Fruit fly (Drosophila melanogaster): ENCODE measurements around the gene Cftr.
A peak's percentile ranks its signal among the peaks of the same experiment; 100 is the strongest.

Cftr gene

DNA sequence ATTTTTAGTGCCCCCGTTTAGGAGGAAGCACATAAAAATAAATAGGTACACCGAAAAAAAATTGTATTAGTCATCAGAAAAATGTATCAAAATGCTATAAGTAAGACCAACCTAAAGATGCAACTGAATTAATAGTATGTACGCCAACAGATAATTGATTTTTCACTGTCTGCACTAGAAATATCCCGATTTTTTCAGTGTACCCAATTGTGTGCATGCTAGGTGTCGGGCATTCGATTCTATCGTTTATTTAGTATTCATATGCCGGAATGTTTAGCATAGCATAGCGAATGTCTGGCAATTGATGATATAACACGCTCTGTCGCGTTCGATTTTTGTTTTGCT, 23.7 kb upstream of the Cftr start:
- TF ChIP-seq Hr78 (GFP tag; optimal IDR thresholded peaks at IDR 0.05) (no peak), Vsx2 (GFP tag; optimal IDR thresholded peaks at IDR 0.05; ENCODE audit: partially characterized antibody) (no peak), GATAd (GFP tag; optimal IDR thresholded peaks at IDR 0.05) (no peak), Abd-B (GFP tag; optimal IDR thresholded peaks at IDR 0.05) (no peak), psq (GFP tag; optimal IDR thresholded peaks at IDR 0.05) (peak; percentile 46), Hr83 (GFP tag; optimal IDR thresholded peaks at IDR 0.05; ENCODE audit: poor library complexity, severe bottlenecking) (peak; percentile 18), h (GFP tag; optimal IDR thresholded peaks at IDR 0.05) (peak; percentile 76), Jra (GFP tag; optimal IDR thresholded peaks at IDR 0.05) (peak; percentile 9), Mio (GFP tag; optimal IDR thresholded peaks at IDR 0.05) (no peak), usp (GFP tag; optimal IDR thresholded peaks at IDR 0.05) (no peak), N (GFP tag; optimal IDR thresholded peaks at IDR 0.05) (no peak), tai (GFP tag; optimal IDR thresholded peaks at IDR 0.05) (peak; percentile 38), dsf (GFP tag; optimal IDR thresholded peaks at IDR 0.05; ENCODE audit: borderline replicate concordance) (no peak), Hnf4 (GFP tag; optimal IDR thresholded peaks at IDR 0.05) (peak; percentile 63), CG9705 (GFP tag; optimal IDR thresholded peaks at IDR 0.05) (no peak), HLH106 (tag; optimal IDR thresholded peaks at IDR 0.05) (peak; percentile 47), lola (GFP tag; optimal IDR thresholded peaks at IDR 0.05) (no peak), dmrt93B (GFP tag; optimal IDR thresholded peaks at IDR 0.05) (peak; percentile 37), Dfd (GFP tag; optimal IDR thresholded peaks at IDR 0.05) (no peak), Sp1 (GFP tag; optimal IDR thresholded peaks at IDR 0.05) (peak; percentile 38), Rel (GFP tag; optimal IDR thresholded peaks at IDR 0.05) (no peak), Rel (tag; optimal IDR thresholded peaks at IDR 0.05) (no peak), fru (GFP tag; optimal IDR thresholded peaks at IDR 0.05) (peak; percentile 43), foxo (GFP tag; optimal IDR thresholded peaks at IDR 0.05) (peak in 1 of 2 experiments; percentile 69), CG32264 (GFP tag; optimal IDR thresholded peaks at IDR 0.05) (no peak), CrebA (GFP tag; optimal IDR thresholded peaks at IDR 0.05; ENCODE audit: borderline replicate concordance) (no peak), dl (GFP tag; optimal IDR thresholded peaks at IDR 0.05; ENCODE audit: insufficient read depth in 1 of 2, partially characterized antibody in 2 of 2) (no peak), OdsH (GFP tag; optimal IDR thresholded peaks at IDR 0.05) (peak; percentile 26), brk (GFP tag; optimal IDR thresholded peaks at IDR 0.05) (no peak), pan (optimal IDR thresholded peaks at IDR 0.05) (no peak), sv (GFP tag; optimal IDR thresholded peaks at IDR 0.05) (peak; percentile 87), sage (GFP tag; optimal IDR thresholded peaks at IDR 0.05) (no peak), ey (GFP tag; optimal IDR thresholded peaks at IDR 0.05) (peak; percentile 68), jim (GFP tag; optimal IDR thresholded peaks at IDR 0.05) (no peak), Myc (optimal IDR thresholded peaks at IDR 0.05) (no peak), Dif (GFP tag; optimal IDR thresholded peaks at IDR 0.05; ENCODE audit: partially characterized antibody) (no peak), rgr (GFP tag; optimal IDR thresholded peaks at IDR 0.05) (peak; percentile 76), woc (GFP tag; optimal IDR thresholded peaks at IDR 0.05) (peak; percentile 18), br (GFP tag; optimal IDR thresholded peaks at IDR 0.05) (peak; percentile 54)

- TF ChIP-seq GATAd (GFP tag; optimal IDR thresholded peaks at IDR 0.05) (no peak), rgr (GFP tag; optimal IDR thresholded peaks at IDR 0.05) (peak; percentile 24), CG9705 (GFP tag; optimal IDR thresholded peaks at IDR 0.05) (no peak), fru (GFP tag; optimal IDR thresholded peaks at IDR 0.05) (peak; percentile 3), psq (GFP tag; optimal IDR thresholded peaks at IDR 0.05) (peak; percentile 58), Vsx2 (GFP tag; optimal IDR thresholded peaks at IDR 0.05; ENCODE audit: partially characterized antibody) (no peak), h (GFP tag; optimal IDR thresholded peaks at IDR 0.05) (peak; percentile 35), OdsH (GFP tag; optimal IDR thresholded peaks at IDR 0.05) (peak; percentile 19), Abd-B (GFP tag; optimal IDR thresholded peaks at IDR 0.05) (no peak), br (GFP tag; optimal IDR thresholded peaks at IDR 0.05) (peak; percentile 35)
Observed at dm6 chr3R:24566756-24567426, 23.2 kb upstream of the Cftr start.

Measured in whole organism, wandering third instar larva.